Worm (Caenorhabditis elegans) whole organism, L1 larva: Measurements from ENCODE around the gene sago-1.

Source experiments
- C04F5.9 ChIP-seq: sonication (generic microtip); optimal IDR thresholded peaks from 2 replicates; lab custom pipeline; 2016; ENCODE audit warnings: missing genetic modification characterization, missing compliant biosample characterization
- C34B4.2 ChIP-seq: sonication (generic microtip); optimal IDR thresholded peaks from 2 replicates; lab custom pipeline; 2017; ENCODE audit warnings: mild to moderate bottlenecking, missing genetic modification characterization, missing compliant biosample characterization
- F16B12.6 ChIP-seq: fragments of 150-350 bp; optimal IDR thresholded peaks from 2 replicates; lab custom pipeline; 2014; ENCODE audit warnings: missing biosample characterization, missing genetic modification characterization
- Y116A8C.19 ChIP-seq: sonication (generic microtip); optimal IDR thresholded peaks from 2 replicates; lab custom pipeline; 2016; ENCODE audit warnings: missing compliant biosample characterization, missing genetic modification characterization, borderline replicate concordance
- alr-1 ChIP-seq: fragments of 200-800 bp; sonication (Bioruptor generic); optimal IDR thresholded peaks from 2 replicates; lab custom pipeline; 2018; ENCODE audit warnings: borderline replicate concordance, mild to moderate bottlenecking, missing genetic modification characterization, missing compliant biosample characterization
- aly-2 ChIP-seq: fragments of 150-350 bp; optimal IDR thresholded peaks from 2 replicates; lab custom pipeline; 2014; ENCODE audit warnings: missing biosample characterization, missing genetic modification characterization
- blmp-1 ChIP-seq: fragments of 150-350 bp; optimal IDR thresholded peaks from 2 replicates; lab custom pipeline; 2014; ENCODE audit warnings: missing biosample characterization, missing genetic modification characterization
- ceh-8 ChIP-seq: fragments of 200-800 bp; sonication (Bioruptor generic); optimal IDR thresholded peaks from 2 replicates; lab custom pipeline; 2018; ENCODE audit warnings: mild to moderate bottlenecking, missing genetic modification characterization, moderate library complexity, missing compliant biosample characterization
- ceh-82 ChIP-seq, 3 experiments: fragments of 150-350 bp in 1 of 3; sonication (generic microtip) in 2 of 3; optimal IDR thresholded peaks; 2 replicates each; lab custom pipeline; 2014 to 2017; ENCODE audit warnings: missing biosample characterization in 3 of 3, missing genetic modification characterization in 3 of 3
- ces-1 ChIP-seq: fragments of 150-350 bp; optimal IDR thresholded peaks from 2 replicates; lab custom pipeline; 2014; ENCODE audit warnings: missing biosample characterization, missing genetic modification reagents, missing genetic modification characterization
- dpl-1 ChIP-seq, 3 experiments: fragments of 150-350 bp in 2 of 3; sonication (generic microtip) in 1 of 3; optimal IDR thresholded peaks; 2 replicates each; lab custom pipeline; 2014 to 2017; ENCODE audit warnings: missing biosample characterization in 3 of 3, missing genetic modification characterization in 3 of 3, missing genetic modification reagents in 3 of 3
- efl-1 ChIP-seq, 4 experiments: fragments of 150-350 bp; optimal IDR thresholded peaks in 3 of 4; peaks in 1 of 4; 1 replicate in 1 of 4; 2 replicates in 3 of 4; lab custom pipeline; 2014; ENCODE audit warnings: missing biosample characterization in 2 of 4, missing genetic modification characterization in 2 of 4, missing genetic modification reagents in 2 of 4
- elt-2 ChIP-seq: sonication (generic microtip); optimal IDR thresholded peaks from 2 replicates; lab custom pipeline; 2016; ENCODE audit warnings: missing genetic modification characterization, mild to moderate bottlenecking, inconsistent platforms, missing compliant biosample characterization, missing genetic modification reagents
- ets-5 ChIP-seq: fragments of 200-800 bp; sonication (Bioruptor generic); IDR thresholded peaks from 2 replicates; pipeline ENCODE4 v1.3.6; 2022; ENCODE audit warnings: missing genetic modification characterization, missing compliant biosample characterization
- fkh-10 ChIP-seq: sonication (generic microtip); optimal IDR thresholded peaks from 2 replicates; lab custom pipeline; 2017; ENCODE audit warnings: missing biosample characterization, missing genetic modification reagents, missing genetic modification characterization
- fkh-4 ChIP-seq: sonication (generic microtip); optimal IDR thresholded peaks from 2 replicates; lab custom pipeline; 2016; ENCODE audit warnings: missing compliant biosample characterization, missing genetic modification characterization, borderline replicate concordance
- fos-1 ChIP-seq: fragments of 150-350 bp; optimal IDR thresholded peaks from 2 replicates; lab custom pipeline; 2014; ENCODE audit warnings: missing biosample characterization, missing genetic modification characterization
- grh-1 ChIP-seq: fragments of 200-800 bp; sonication (Bioruptor generic); IDR thresholded peaks from 2 replicates; pipeline ENCODE4 v1.3.6; 2022; ENCODE audit warnings: missing genetic modification reagents, missing genetic modification characterization, missing compliant biosample characterization
- hlh-17 ChIP-seq: fragments of 200-800 bp; sonication (Bioruptor generic); optimal IDR thresholded peaks from 2 replicates; lab custom pipeline; 2018; ENCODE audit warnings: missing genetic modification characterization, mild to moderate bottlenecking, missing compliant biosample characterization, moderate library complexity, borderline replicate concordance
- isw-1 ChIP-seq: fragments of 200-800 bp; sonication (Bioruptor generic); IDR thresholded peaks from 2 replicates; pipeline ENCODE4 v1.3.6; 2022; ENCODE audit warnings: missing genetic modification characterization, missing compliant biosample characterization
- jun-1 ChIP-seq: fragments of 150-350 bp; optimal IDR thresholded peaks from 2 replicates; lab custom pipeline; 2014; ENCODE audit warnings: missing biosample characterization, missing genetic modification reagents, missing genetic modification characterization
- lin-13 ChIP-seq: fragments of 150-350 bp; optimal IDR thresholded peaks from 2 replicates; lab custom pipeline; 2014; ENCODE audit warnings: missing biosample characterization, missing genetic modification reagents, missing genetic modification characterization
- lin-35 ChIP-seq, 2 experiments: fragments of 150-350 bp; optimal IDR thresholded peaks; 2 replicates each; lab custom pipeline; 2014; ENCODE audit warnings: missing biosample characterization in 2 of 2, missing genetic modification characterization in 2 of 2, missing genetic modification reagents in 2 of 2
- lin-39 ChIP-seq: fragments of 150-350 bp; optimal IDR thresholded peaks from 2 replicates; lab custom pipeline; 2014; ENCODE audit warnings: missing biosample characterization, missing genetic modification reagents, missing genetic modification characterization
- lir-3 ChIP-seq: sonication (generic microtip); optimal IDR thresholded peaks from 2 replicates; lab custom pipeline; 2016; ENCODE audit warnings: mild to moderate bottlenecking, missing genetic modification characterization, moderate library complexity, missing compliant biosample characterization; ENCODE audit not compliant: poor library complexity
- lsy-2 ChIP-seq, 2 experiments: fragments of 150-350 bp; optimal IDR thresholded peaks; 2 replicates each; lab custom pipeline; 2014; ENCODE audit warnings: missing biosample characterization in 2 of 2, missing genetic modification characterization in 2 of 2
- mab-9 ChIP-seq: fragments of 200-800 bp; sonication (Bioruptor generic); IDR thresholded peaks from 2 replicates; pipeline ENCODE4 v1.3.6; 2022; ENCODE audit warnings: missing genetic modification reagents, missing genetic modification characterization, missing compliant biosample characterization
- mep-1 ChIP-seq: fragments of 150-350 bp; optimal IDR thresholded peaks from 2 replicates; lab custom pipeline; 2014; ENCODE audit warnings: missing biosample characterization, missing genetic modification characterization
- nhr-11 ChIP-seq: fragments of 150-350 bp; optimal IDR thresholded peaks from 2 replicates; lab custom pipeline; 2014; ENCODE audit warnings: missing biosample characterization, missing genetic modification characterization
- nhr-12 ChIP-seq: sonication (generic microtip); optimal IDR thresholded peaks from 2 replicates; lab custom pipeline; 2017; ENCODE audit warnings: missing biosample characterization, missing genetic modification characterization
- nhr-20 ChIP-seq: sonication (generic microtip); optimal IDR thresholded peaks from 2 replicates; lab custom pipeline; 2016; ENCODE audit warnings: mild to moderate bottlenecking, missing genetic modification characterization, missing compliant biosample characterization
- nhr-28 ChIP-seq: fragments of 150-350 bp; optimal IDR thresholded peaks from 2 replicates; lab custom pipeline; 2014; ENCODE audit warnings: missing biosample characterization, missing genetic modification characterization
- nhr-71 ChIP-seq: sonication (generic microtip); optimal IDR thresholded peaks from 2 replicates; lab custom pipeline; 2016; ENCODE audit warnings: mild to moderate bottlenecking, missing genetic modification characterization, moderate library complexity, missing compliant biosample characterization
- nhr-77 ChIP-seq: fragments of 150-350 bp; optimal IDR thresholded peaks from 2 replicates; lab custom pipeline; 2014; ENCODE audit warnings: missing biosample characterization, missing genetic modification characterization
- pag-3 ChIP-seq: sonication (generic microtip); optimal IDR thresholded peaks from 2 replicates; lab custom pipeline; 2017; ENCODE audit warnings: missing genetic modification characterization, mild to moderate bottlenecking, missing compliant biosample characterization, antibody characterized with exemption, borderline replicate concordance; ENCODE audit not compliant: insufficient read depth
- skn-1 ChIP-seq: fragments of 150-350 bp; optimal IDR thresholded peaks from 2 replicates; lab custom pipeline; 2014; ENCODE audit warnings: missing biosample characterization, missing genetic modification characterization
- sup-37 ChIP-seq: fragments of 200-800 bp; sonication (Bioruptor generic); optimal IDR thresholded peaks from 2 replicates; lab custom pipeline; 2018; ENCODE audit warnings: mild to moderate bottlenecking, missing genetic modification characterization, missing compliant biosample characterization
- swsn-7 ChIP-seq: sonication (generic microtip); optimal IDR thresholded peaks from 2 replicates; lab custom pipeline; 2016; ENCODE audit warnings: missing genetic modification characterization, missing compliant biosample characterization
- tbx-2 ChIP-seq: sonication (generic microtip); optimal IDR thresholded peaks from 2 replicates; lab custom pipeline; 2016; ENCODE audit warnings: missing genetic modification characterization, missing compliant biosample characterization
- tlp-1 ChIP-seq: fragments of 150-350 bp; optimal IDR thresholded peaks from 2 replicates; lab custom pipeline; 2014; ENCODE audit warnings: missing biosample characterization, missing genetic modification characterization
- unc-130 ChIP-seq: fragments of 150-350 bp; optimal IDR thresholded peaks from 2 replicates; lab custom pipeline; 2017; ENCODE audit warnings: missing biosample characterization, missing genetic modification characterization, inconsistent platforms
- unc-30 ChIP-seq: sonication (generic microtip); optimal IDR thresholded peaks from 2 replicates; lab custom pipeline; 2017; ENCODE audit warnings: missing biosample characterization, missing genetic modification characterization
- unc-62 ChIP-seq: fragments of 150-350 bp; optimal IDR thresholded peaks from 2 replicates; lab custom pipeline; 2014; ENCODE audit warnings: missing biosample characterization, missing genetic modification reagents, missing genetic modification characterization
- unc-86 ChIP-seq: sonication (generic microtip); optimal IDR thresholded peaks from 2 replicates; lab custom pipeline; 2016; ENCODE audit warnings: missing genetic modification characterization, missing compliant biosample characterization
- xbp-1 ChIP-seq: sonication (generic microtip); optimal IDR thresholded peaks from 2 replicates; lab custom pipeline; 2016; ENCODE audit warnings: missing genetic modification characterization, missing compliant biosample characterization
- zag-1 ChIP-seq: fragments of 150-350 bp; optimal IDR thresholded peaks from 2 replicates; lab custom pipeline; 2014; ENCODE audit warnings: missing biosample characterization, missing genetic modification characterization
- ztf-11 ChIP-seq, 2 experiments: sonication (generic microtip); optimal IDR thresholded peaks; 2 replicates each; lab custom pipeline; 2016 to 2017; ENCODE audit warnings: missing genetic modification characterization in 2 of 2, missing biosample characterization in 1 of 2, missing compliant biosample characterization in 1 of 2
- ztf-4 ChIP-seq: fragments of 150-350 bp; optimal IDR thresholded peaks from 2 replicates; lab custom pipeline; 2014; ENCODE audit warnings: missing biosample characterization, missing genetic modification characterization

Gene sago-1

ce11 chrV:6348133-6348532 lies 44.6 kb downstream of the sago-1 start (continued):
- TF ChIP-seq unc-30 = no peak
- no peak for TF ChIP-seq skn-1 (tag; lab: Kevin White, UChicago)
- TF ChIP-seq efl-1 (optimal IDR thresholded peaks at IDR 0.05; lab: Kevin White, UChicago) = peak in 1 of 2 experiments; percentile 26
- TF ChIP-seq efl-1 (GFP tag; optimal IDR thresholded peaks at IDR 0.05 in 1 of 2; lab: Kevin White, UChicago) = no peak
- TF ChIP-seq lsy-2 (tag; optimal IDR thresholded peaks at IDR 0.05; lab: Kevin White, UChicago) = peak in 1 of 2 experiments; percentile 37
- peak in 2 of 3 experiments; percentile 46 to 49 for TF ChIP-seq ceh-82 (tag; optimal IDR thresholded peaks at IDR 0.05; lab: Kevin White, UChicago)
- peak in 1 of 3 experiments; percentile 37 for TF ChIP-seq dpl-1 (GFP tag; optimal IDR thresholded peaks at IDR 0.05; lab: Kevin White, UChicago)
- peak; percentile 48 for TF ChIP-seq blmp-1 (tag; lab: Kevin White, UChicago)
- TF ChIP-seq nhr-20 (tag; lab: Kevin White, UChicago) = peak; percentile 28
- TF ChIP-seq fkh-10 (GFP tag; lab: Kevin White, UChicago) = no peak
- TF ChIP-seq tbx-2 (tag; lab: Kevin White, UChicago) = peak; percentile 1
- TF ChIP-seq unc-86 (tag; lab: Kevin White, UChicago) = peak; percentile 31
- TF ChIP-seq C04F5.9 (tag; lab: Kevin White, UChicago) = no peak
- peak; percentile 15 to 58 for TF ChIP-seq lin-35 (GFP tag; optimal IDR thresholded peaks at IDR 0.05; lab: Kevin White, UChicago)
- TF ChIP-seq, all 84 proteins: peak for 16

DNA sequence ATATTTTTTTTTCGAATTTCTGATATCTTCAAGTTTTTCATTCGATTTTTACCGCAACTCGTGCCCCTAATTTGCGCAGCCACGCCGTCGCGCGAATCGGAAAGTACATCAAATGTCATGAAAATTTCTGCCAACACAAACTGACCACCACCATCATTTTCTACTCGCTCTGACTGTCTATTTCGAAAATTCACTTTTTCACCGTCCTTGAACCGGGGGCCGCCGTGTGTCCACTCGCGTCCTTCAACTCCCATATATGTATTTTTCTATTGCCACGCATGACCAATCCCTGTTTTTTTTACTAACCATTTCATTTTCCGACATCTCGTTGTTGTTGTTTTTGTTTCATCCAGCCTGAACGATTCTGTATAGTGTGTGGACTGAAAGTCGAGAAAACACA lies 46.0 kb downstream of the sago-1 start:
- no peak for TF ChIP-seq alr-1 (tag; lab: Kevin White, UChicago)
- TF ChIP-seq ztf-11 (tag; optimal IDR thresholded peaks at IDR 0.05; lab: Kevin White, UChicago) = no peak
- TF ChIP-seq ces-1 (GFP tag; lab: Kevin White, UChicago) = no peak
- TF ChIP-seq xbp-1 (tag; lab: Kevin White, UChicago) = no peak
- no peak for TF ChIP-seq lin-39 (tag; lab: Kevin White, UChicago)
- TF ChIP-seq sup-37 (GFP tag; lab: Kevin White, UChicago) = no peak
- TF ChIP-seq elt-2 (tag; lab: Kevin White, UChicago) = no peak
- no peak for TF ChIP-seq dpl-1 (GFP tag; optimal IDR thresholded peaks at IDR 0.05; lab: Kevin White, UChicago)
- no peak for TF ChIP-seq tbx-2 (tag; lab: Kevin White, UChicago)
- TF ChIP-seq nhr-77 (tag; lab: Kevin White, UChicago) = no peak
- no peak for TF ChIP-seq zag-1 (tag; lab: Kevin White, UChicago)
- TF ChIP-seq pag-3 (tag; lab: Kevin White, UChicago) = no peak
- no peak for TF ChIP-seq ets-5 (GFP tag; lab: Robert Waterston, UW)
- no peak for TF ChIP-seq ceh-8 (GFP tag; lab: Kevin White, UChicago)
- TF ChIP-seq mab-9 (GFP tag; lab: Robert Waterston, UW) = no peak
- TF ChIP-seq nhr-20 (tag; lab: Kevin White, UChicago) = peak; percentile 58
- no peak for TF ChIP-seq lir-3 (tag; lab: Kevin White, UChicago)
- peak in 1 of 2 experiments; percentile 13 for TF ChIP-seq lin-35 (GFP tag; optimal IDR thresholded peaks at IDR 0.05; lab: Kevin White, UChicago)
- peak; percentile 34 for TF ChIP-seq nhr-71 (tag; lab: Kevin White, UChicago)
- no peak for TF ChIP-seq isw-1 (GFP tag; lab: Robert Waterston, UW)
- no peak for TF ChIP-seq ceh-82 (tag; optimal IDR thresholded peaks at IDR 0.05; lab: Kevin White, UChicago)
- TF ChIP-seq nhr-11 = no peak
- no peak for TF ChIP-seq fkh-10 (GFP tag; lab: Kevin White, UChicago)
- no peak for TF ChIP-seq swsn-7 (tag; lab: Kevin White, UChicago)
- TF ChIP-seq unc-30 = no peak
- no peak for TF ChIP-seq jun-1 (tag; lab: Kevin White, UChicago)
- TF ChIP-seq blmp-1 (tag; lab: Kevin White, UChicago) = peak; percentile 97
- TF ChIP-seq aly-2 (tag; lab: Kevin White, UChicago) = no peak
- TF ChIP-seq efl-1 (optimal IDR thresholded peaks at IDR 0.05; lab: Kevin White, UChicago) = no peak
- peak in 1 of 2 experiments; percentile 82 for TF ChIP-seq efl-1 (GFP tag; optimal IDR thresholded peaks at IDR 0.05 in 1 of 2; lab: Kevin White, UChicago)
- no peak for TF ChIP-seq grh-1 (GFP tag; lab: Robert Waterston, UW)
- TF ChIP-seq C34B4.2 (tag; lab: Kevin White, UChicago) = no peak
- TF ChIP-seq fos-1 (tag; lab: Kevin White, UChicago) = no peak
- no peak for TF ChIP-seq hlh-17
- no peak for TF ChIP-seq ztf-4
- TF ChIP-seq unc-130 (tag; lab: Kevin White, UChicago) = peak; percentile 6
- no peak for TF ChIP-seq unc-62 (GFP tag; lab: Kevin White, UChicago)
- TF ChIP-seq fkh-4 (tag; lab: Kevin White, UChicago) = no peak
- no peak for TF ChIP-seq lin-13
- TF ChIP-seq C04F5.9 (tag; lab: Kevin White, UChicago) = no peak
- no peak for TF ChIP-seq nhr-28 (tag; lab: Kevin White, UChicago)
- no peak for TF ChIP-seq tlp-1 (tag; lab: Kevin White, UChicago)
- TF ChIP-seq Y116A8C.19 = no peak
- TF ChIP-seq mep-1 (tag; lab: Kevin White, UChicago) = peak; percentile 26
- TF ChIP-seq nhr-12 (tag; lab: Kevin White, UChicago) = no peak
- no peak for TF ChIP-seq F16B12.6 (tag; lab: Kevin White, UChicago)
